Fruit fly (Drosophila melanogaster) whole organism, wandering third instar larva: Measurements from ENCODE around the gene CG33635.

Experiments
- Abd-B ChIP-seq: fragments of >200 bp; optimal IDR thresholded peaks from 2 replicates; lab custom pipeline; 2017; ENCODE audit warnings: missing biosample characterization, missing genetic modification characterization
- CG32264 ChIP-seq: fragments of 200-800 bp; sonication (Bioruptor generic); optimal IDR thresholded peaks from 2 replicates; lab custom pipeline; 2016; ENCODE audit warnings: missing biosample characterization, missing genetic modification characterization
- CG9705 ChIP-seq: fragments of 200-800 bp; sonication (Bioruptor generic); optimal IDR thresholded peaks from 2 replicates; lab custom pipeline; 2018; ENCODE audit warnings: missing biosample characterization, mild to moderate bottlenecking, missing genetic modification characterization
- CrebA ChIP-seq: fragments of 200-800 bp; sonication (Bioruptor generic); optimal IDR thresholded peaks from 2 replicates; lab custom pipeline; 2016; ENCODE audit warnings: missing biosample characterization, mild to moderate bottlenecking, missing genetic modification characterization, borderline replicate concordance
- Dfd ChIP-seq: fragments of >200 bp; optimal IDR thresholded peaks from 2 replicates; lab custom pipeline; 2017; ENCODE audit warnings: missing biosample characterization, missing genetic modification characterization
- Dif ChIP-seq: fragments of 200-275, 200-300 bp; sonication (Bioruptor generic); optimal IDR thresholded peaks from 2 replicates; lab custom pipeline; 2018; ENCODE audit warnings: missing biosample characterization, missing genetic modification characterization; ENCODE audit not compliant: partially characterized antibody
- GATAd ChIP-seq: sonication (Bioruptor generic); optimal IDR thresholded peaks from 2 replicates; lab custom pipeline; 2016; ENCODE audit warnings: missing biosample characterization, missing genetic modification characterization
- HLH106 ChIP-seq: fragments of 200-800 bp; optimal IDR thresholded peaks from 3 replicates; lab custom pipeline; 2019; ENCODE audit warnings: missing biosample characterization, mild to moderate bottlenecking, missing genetic modification characterization, moderate library complexity
- Hnf4 ChIP-seq: fragments of 200-800 bp; sonication (Bioruptor generic); optimal IDR thresholded peaks from 2 replicates; lab custom pipeline; 2016; ENCODE audit warnings: missing biosample characterization, mild to moderate bottlenecking, missing genetic modification characterization
- Hr78 ChIP-seq: fragments of >200 bp; optimal IDR thresholded peaks from 2 replicates; lab custom pipeline; 2017; ENCODE audit warnings: missing biosample characterization, missing genetic modification characterization
- Hr83 ChIP-seq: fragments of 200-300 bp; sonication (Bioruptor generic); optimal IDR thresholded peaks from 2 replicates; lab custom pipeline; 2016; ENCODE audit warnings: missing biosample characterization, mild to moderate bottlenecking, missing genetic modification characterization, moderate library complexity; ENCODE audit not compliant: poor library complexity, severe bottlenecking
- Jra ChIP-seq: sonication (Bioruptor generic); optimal IDR thresholded peaks from 2 replicates; lab custom pipeline; 2016; ENCODE audit warnings: missing biosample characterization, missing genetic modification characterization
- Mio ChIP-seq: sonication (Bioruptor generic); optimal IDR thresholded peaks from 2 replicates; lab custom pipeline; 2016; ENCODE audit warnings: missing biosample characterization, missing genetic modification characterization
- Myc ChIP-seq: fragments of >200 bp; optimal IDR thresholded peaks from 2 replicates; lab custom pipeline; 2017
- N ChIP-seq: fragments of >200 bp; optimal IDR thresholded peaks from 2 replicates; lab custom pipeline; 2018; ENCODE audit warnings: missing biosample characterization, missing external identifiers, missing genetic modification characterization
- OdsH ChIP-seq: fragments of 200-800 bp; sonication (Bioruptor generic); optimal IDR thresholded peaks from 2 replicates; lab custom pipeline; 2016; ENCODE audit warnings: missing biosample characterization, mild to moderate bottlenecking, missing genetic modification characterization
- Rel ChIP-seq, 2 experiments: fragments of 200-800 bp; sonication (Bioruptor generic) in 1 of 2; optimal IDR thresholded peaks; 2 replicates in 1 of 2; 3 replicates in 1 of 2; lab custom pipeline; 2016 to 2019; ENCODE audit warnings: mild to moderate bottlenecking in 2 of 2, missing biosample characterization in 2 of 2, missing genetic modification characterization in 2 of 2, moderate library complexity in 1 of 2
- Sp1 ChIP-seq: fragments of 200-800 bp; sonication (Bioruptor generic); optimal IDR thresholded peaks from 3 replicates; lab custom pipeline; 2019; ENCODE audit warnings: missing biosample characterization, mild to moderate bottlenecking, missing genetic modification characterization, moderate library complexity
- Vsx2 ChIP-seq: fragments of 200-300, 225-300 bp; sonication (Bioruptor generic); optimal IDR thresholded peaks from 2 replicates; lab custom pipeline; 2018; ENCODE audit warnings: missing biosample characterization, missing genetic modification characterization; ENCODE audit not compliant: partially characterized antibody
- br ChIP-seq: fragments of 200-800 bp; sonication (Bioruptor generic); optimal IDR thresholded peaks from 2 replicates; lab custom pipeline; 2016; ENCODE audit warnings: missing biosample characterization, missing genetic modification characterization
- brk ChIP-seq: fragments of 200-800 bp; sonication (Bioruptor generic); optimal IDR thresholded peaks from 2 replicates; lab custom pipeline; 2016; ENCODE audit warnings: missing biosample characterization, mild to moderate bottlenecking, missing genetic modification characterization
- dl ChIP-seq, 2 experiments: fragments of 175-275, 200-275 bp in 1 of 2; fragments of 200-275 bp in 1 of 2; sonication (Bioruptor generic); optimal IDR thresholded peaks; lab custom pipeline; 2018; ENCODE audit warnings: mild to moderate bottlenecking in 2 of 2, missing biosample characterization in 2 of 2, missing genetic modification characterization in 2 of 2, moderate library complexity in 2 of 2; ENCODE audit not compliant: partially characterized antibody in 2 of 2, insufficient read depth in 1 of 2
- dmrt93B ChIP-seq: fragments of 200-800 bp; sonication (Bioruptor generic); optimal IDR thresholded peaks from 2 replicates; lab custom pipeline; 2018; ENCODE audit warnings: missing biosample characterization, mild to moderate bottlenecking, missing genetic modification characterization
- dsf ChIP-seq: sonication (Bioruptor generic); optimal IDR thresholded peaks from 2 replicates; lab custom pipeline; 2016; ENCODE audit warnings: missing biosample characterization, missing genetic modification characterization, borderline replicate concordance
- ey ChIP-seq: fragments of 200-800 bp; sonication (Bioruptor generic); optimal IDR thresholded peaks from 2 replicates; lab custom pipeline; 2016; ENCODE audit warnings: missing biosample characterization, missing genetic modification characterization
- foxo ChIP-seq, 2 experiments: fragments of 200-800 bp; sonication (Bioruptor generic); optimal IDR thresholded peaks; 2 replicates in 1 of 2; 3 replicates in 1 of 2; lab custom pipeline; 2016 to 2017; ENCODE audit warnings: missing biosample characterization in 2 of 2, missing genetic modification characterization in 2 of 2
- fru ChIP-seq: fragments of 200-800 bp; sonication (Bioruptor generic); optimal IDR thresholded peaks from 3 replicates; lab custom pipeline; 2016; ENCODE audit warnings: missing biosample characterization, mild to moderate bottlenecking, missing genetic modification characterization
- h ChIP-seq: fragments of 200-800 bp; sonication (Bioruptor generic); optimal IDR thresholded peaks from 3 replicates; lab custom pipeline; 2016; ENCODE audit warnings: missing biosample characterization, mild to moderate bottlenecking, missing genetic modification characterization
- jim ChIP-seq: fragments of 175-275, 200-325 bp; sonication (Bioruptor generic); optimal IDR thresholded peaks from 2 replicates; lab custom pipeline; 2016; ENCODE audit warnings: missing biosample characterization, mild to moderate bottlenecking, missing genetic modification characterization
- lola ChIP-seq: fragments of >200 bp; optimal IDR thresholded peaks from 2 replicates; lab custom pipeline; 2017; ENCODE audit warnings: missing biosample characterization, missing genetic modification characterization
- pan ChIP-seq: fragments of >200 bp; optimal IDR thresholded peaks from 2 replicates; lab custom pipeline; 2017
- psq ChIP-seq: fragments of 200-800 bp; sonication (Bioruptor generic); optimal IDR thresholded peaks from 3 replicates; lab custom pipeline; 2017; ENCODE audit warnings: missing biosample characterization, mild to moderate bottlenecking, missing genetic modification characterization, moderate library complexity
- rgr ChIP-seq: fragments of 200-800 bp; sonication (Bioruptor generic); optimal IDR thresholded peaks from 3 replicates; lab custom pipeline; 2016; ENCODE audit warnings: missing biosample characterization, mild to moderate bottlenecking, missing genetic modification characterization
- sage ChIP-seq: fragments of 200-800 bp; sonication (Bioruptor generic); optimal IDR thresholded peaks from 2 replicates; lab custom pipeline; 2016; ENCODE audit warnings: missing biosample characterization, mild to moderate bottlenecking, missing genetic modification characterization
- sv ChIP-seq: fragments of 200-800 bp; sonication (Bioruptor generic); optimal IDR thresholded peaks from 3 replicates; lab custom pipeline; 2016; ENCODE audit warnings: missing biosample characterization, missing genetic modification characterization
- tai ChIP-seq: sonication (Bioruptor generic); optimal IDR thresholded peaks from 2 replicates; lab custom pipeline; 2016; ENCODE audit warnings: missing biosample characterization, missing genetic modification characterization
- usp ChIP-seq: fragments of >200 bp; optimal IDR thresholded peaks from 2 replicates; lab custom pipeline; 2017; ENCODE audit warnings: missing biosample characterization, missing genetic modification characterization
- woc ChIP-seq: sonication (Bioruptor generic); optimal IDR thresholded peaks from 2 replicates; lab custom pipeline; 2016; ENCODE audit warnings: missing biosample characterization, mild to moderate bottlenecking, missing genetic modification characterization

Gene CG33635

dm6 chr2L:171499-172250 lies 13.2 kb upstream of the CG33635 start:
- TF ChIP-seq GATAd (GFP tag; lab: Kevin White, UChicago), result no peak
- no peak for TF ChIP-seq lola
- peak; percentile 50 for TF ChIP-seq psq
- TF ChIP-seq CG32264 (GFP tag; lab: Kevin White, UChicago), result peak; percentile 3
- TF ChIP-seq Vsx2 (GFP tag; lab: Kevin White, UChicago), result no peak
- peak; percentile 1 for TF ChIP-seq pan (lab: Kevin White, UChicago)
- peak in 1 of 2 experiments; percentile 10 for TF ChIP-seq dl (GFP tag; optimal IDR thresholded peaks at IDR 0.05; lab: Kevin White, UChicago; ENCODE audit: insufficient read depth in 1 of 2, partially characterized antibody in 2 of 2)
- TF ChIP-seq CrebA (GFP tag; lab: Kevin White, UChicago), result no peak
- no peak for TF ChIP-seq N (GFP tag; lab: Kevin White, UChicago)
- peak in 1 of 2 experiments; percentile 38 for TF ChIP-seq foxo (GFP tag; optimal IDR thresholded peaks at IDR 0.05; lab: Kevin White, UChicago)
- no peak for TF ChIP-seq sv
- TF ChIP-seq fru (GFP tag; lab: Kevin White, UChicago), result peak; percentile 56
- TF ChIP-seq br (GFP tag; lab: Kevin White, UChicago), result peak; percentile 6
- no peak for TF ChIP-seq Myc (lab: Kevin White, UChicago)
- peak; percentile 22 for TF ChIP-seq sage (GFP tag; lab: Kevin White, UChicago)
- no peak for TF ChIP-seq Hr78 (GFP tag; lab: Kevin White, UChicago)
- TF ChIP-seq Sp1 (GFP tag; lab: Kevin White, UChicago), result peak; percentile 31
- TF ChIP-seq usp (GFP tag; lab: Kevin White, UChicago), result no peak
- no peak for TF ChIP-seq CG9705 (GFP tag; lab: Kevin White, UChicago)
- TF ChIP-seq Dif (GFP tag; lab: Kevin White, UChicago), result peak; percentile 18
- peak; percentile 6 for TF ChIP-seq Jra (GFP tag; lab: Kevin White, UChicago)
- no peak for TF ChIP-seq HLH106
- peak; percentile 74 for TF ChIP-seq brk (GFP tag; lab: Kevin White, UChicago)
- TF ChIP-seq Dfd (GFP tag; lab: Kevin White, UChicago), result no peak
- TF ChIP-seq dsf, result no peak
- TF ChIP-seq Abd-B (GFP tag; lab: Kevin White, UChicago), result no peak
- peak; percentile 49 for TF ChIP-seq Hnf4 (GFP tag; lab: Kevin White, UChicago)
- TF ChIP-seq Mio (GFP tag; lab: Kevin White, UChicago), result no peak
- TF ChIP-seq ey (GFP tag; lab: Kevin White, UChicago), result peak; percentile 22
- TF ChIP-seq jim (GFP tag; lab: Kevin White, UChicago), result peak; percentile 3
- TF ChIP-seq Hr83 (GFP tag; lab: Kevin White, UChicago), result peak; percentile 73
- TF ChIP-seq OdsH (GFP tag; lab: Kevin White, UChicago), result peak; percentile 50
- TF ChIP-seq h, result peak; percentile 41
- TF ChIP-seq rgr, result peak; percentile 11
- TF ChIP-seq dmrt93B, result no peak
- peak; percentile 43 for TF ChIP-seq woc
- no peak for TF ChIP-seq Rel (GFP tag; optimal IDR thresholded peaks at IDR 0.05; lab: Kevin White, UChicago)
- TF ChIP-seq Rel (tag; optimal IDR thresholded peaks at IDR 0.05; lab: Kevin White, UChicago), result no peak
- TF ChIP-seq tai (GFP tag; lab: Kevin White, UChicago), result peak; percentile 48
- TF ChIP-seq, all 38 proteins: peak for 21

dm6 chr2L:170383-170782 lies 11.9 kb upstream of the CG33635 start:
- no peak for TF ChIP-seq lola
- no peak for TF ChIP-seq usp (GFP tag; lab: Kevin White, UChicago)
- no peak for TF ChIP-seq N (GFP tag; lab: Kevin White, UChicago)
- no peak for TF ChIP-seq psq
- no peak for TF ChIP-seq Myc (lab: Kevin White, UChicago)
- no peak for TF ChIP-seq dsf
- TF ChIP-seq tai (GFP tag; lab: Kevin White, UChicago), result peak; percentile 41
- TF ChIP-seq sage (GFP tag; lab: Kevin White, UChicago), result peak; percentile 0
- peak; percentile 4 for TF ChIP-seq Rel (GFP tag; optimal IDR thresholded peaks at IDR 0.05; lab: Kevin White, UChicago)
- peak; percentile 6 for TF ChIP-seq Rel (tag; optimal IDR thresholded peaks at IDR 0.05; lab: Kevin White, UChicago)
- TF ChIP-seq HLH106, result no peak
- TF ChIP-seq dmrt93B, result no peak
- TF ChIP-seq Hr78 (GFP tag; lab: Kevin White, UChicago), result no peak
- TF ChIP-seq woc, result no peak
- no peak for TF ChIP-seq Mio (GFP tag; lab: Kevin White, UChicago)
- TF ChIP-seq CrebA (GFP tag; lab: Kevin White, UChicago), result peak; percentile 56
- TF ChIP-seq h, result no peak
